Worm (Caenorhabditis elegans) whole organism, L4 larva: Measurements from ENCODE around the gene R10D12.7.

Experiments
- F44E2.7 ChIP-seq: fragments of 200-800 bp; sonication (Bioruptor generic); IDR thresholded peaks from 2 replicates; pipeline ENCODE4 v2.1.2; 2022; ENCODE audit warnings: missing genetic modification characterization, missing compliant biosample characterization
- nhr-11 ChIP-seq: fragments of 150-350 bp; optimal IDR thresholded peaks from 2 replicates; lab custom pipeline; 2014; ENCODE audit warnings: missing biosample characterization, missing genetic modification characterization
- skn-1 ChIP-seq: fragments of 150-350 bp; optimal IDR thresholded peaks from 2 replicates; lab custom pipeline; 2014; ENCODE audit warnings: missing biosample characterization, missing genetic modification characterization
- unc-62 ChIP-seq, 3 experiments: fragments of 150-350 bp in 1 of 3; sonication (generic microtip); optimal IDR thresholded peaks in 2 of 3; peaks in 1 of 3; 1 replicate in 1 of 3; 2 replicates in 2 of 3; lab custom pipeline; 2014 to 2017; ENCODE audit warnings: missing biosample characterization in 3 of 3, missing genetic modification characterization in 3 of 3, missing genetic modification reagents in 3 of 3, missing genotype in 1 of 3

DNA sequence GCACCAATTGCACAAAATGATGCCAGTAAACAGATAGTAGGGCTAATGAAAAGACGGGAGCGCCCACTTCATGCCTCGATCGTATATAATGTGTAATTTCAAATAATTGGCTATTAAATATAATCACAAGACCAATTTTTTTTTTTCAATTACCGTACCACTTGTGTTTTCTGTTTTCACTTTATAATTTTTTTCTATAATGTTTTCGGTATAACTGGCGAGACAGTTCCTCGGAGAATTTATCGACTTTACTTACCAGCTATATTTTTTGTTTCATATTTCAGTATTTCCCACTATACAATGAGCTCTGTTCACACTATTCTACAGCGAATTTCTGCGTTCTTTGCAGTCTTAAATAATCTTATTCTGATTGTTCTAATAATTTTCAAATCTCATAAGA lies 33.7 kb upstream of the R10D12.7 start, which contains the start of gene str-252:
- TF ChIP-seq skn-1 (tag; lab: Kevin White, UChicago) (no peak), nhr-11 (tag; lab: Kevin White, UChicago) (no peak), unc-62 (GFP tag; optimal IDR thresholded peaks at IDR 0.05 in 1 of 2; lab: Kevin White, UChicago) (no peak), unc-62 (tag; optimal IDR thresholded peaks at IDR 0.05; lab: Kevin White, UChicago) (no peak), F44E2.7 (GFP tag; lab: Robert Waterston, UW) (no peak)
